Fruit fly (Drosophila melanogaster) whole organism, embryonic: ENCODE results near the gene bor.
A peak's percentile ranks its signal among the peaks of the same experiment; 100 is the strongest.

Experiments
- Atf3 ChIP-seq: fragments of 200-800 bp; sonication (Bioruptor generic); optimal IDR thresholded peaks from 3 replicates; lab custom pipeline; 2016; ENCODE audit warnings: missing biosample characterization, missing genetic modification characterization
- BtbVII ChIP-seq: fragments of 200-800 bp; sonication (Bioruptor generic); optimal IDR thresholded peaks from 3 replicates; lab custom pipeline; 2017; ENCODE audit warnings: missing biosample characterization, mild to moderate bottlenecking, missing genetic modification characterization
- Bteb2 ChIP-seq: fragments of 200-800 bp; sonication (Bioruptor generic); optimal IDR thresholded peaks from 2 replicates; lab custom pipeline; 2016; ENCODE audit warnings: missing biosample characterization, missing genetic modification characterization
- CG10565 ChIP-seq: fragments of 200-800 bp; sonication (Bioruptor generic); optimal IDR thresholded peaks from 3 replicates; lab custom pipeline; 2016; ENCODE audit warnings: missing biosample characterization, mild to moderate bottlenecking, missing genetic modification characterization
- CG11085 ChIP-seq: fragments of 200-800 bp; sonication (Bioruptor generic); IDR thresholded peaks from 2 replicates; pipeline ENCODE4 v1.3.6; 2022; ENCODE audit warnings: missing biosample characterization, missing genetic modification characterization
- CG13123 ChIP-seq: fragments of 200-800 bp; sonication (Bioruptor generic); optimal IDR thresholded peaks from 2 replicates; lab custom pipeline; 2016; ENCODE audit warnings: missing biosample characterization, missing genetic modification characterization
- CG13624 ChIP-seq: fragments of 200-800 bp; sonication (Bioruptor generic); optimal IDR thresholded peaks from 2 replicates; lab custom pipeline; 2016; ENCODE audit warnings: missing biosample characterization, missing genetic modification characterization
- CG13894 ChIP-seq: fragments of 200-800 bp; sonication (Bioruptor generic); optimal IDR thresholded peaks from 3 replicates; lab custom pipeline; 2018; ENCODE audit warnings: missing biosample characterization, mild to moderate bottlenecking, missing genetic modification characterization, moderate library complexity
- CG17568 ChIP-seq: fragments of 200-800 bp; sonication (Bioruptor generic); optimal IDR thresholded peaks from 2 replicates; lab custom pipeline; 2018; ENCODE audit warnings: missing biosample characterization, mild to moderate bottlenecking, missing genetic modification characterization, moderate library complexity
- CG2202 ChIP-seq: fragments of 200-800 bp; sonication (Bioruptor generic); optimal IDR thresholded peaks from 2 replicates; lab custom pipeline; 2018; ENCODE audit warnings: missing biosample characterization, mild to moderate bottlenecking, missing genetic modification characterization
- CG2712 ChIP-seq: fragments of 200-800 bp; optimal IDR thresholded peaks from 3 replicates; lab custom pipeline; 2019; ENCODE audit warnings: missing biosample characterization, mild to moderate bottlenecking, missing genetic modification characterization, moderate library complexity
- CG2889 ChIP-seq: fragments of 200-800 bp; sonication (Bioruptor generic); IDR thresholded peaks from 3 replicates; pipeline ENCODE4 v1.3.6; 2022; ENCODE audit warnings: missing biosample characterization, missing genetic modification characterization
- CG32772 ChIP-seq: fragments of 200-800 bp; sonication (Bioruptor generic); IDR thresholded peaks from 2 replicates; pipeline ENCODE4 v1.3.6; 2022; ENCODE audit warnings: missing biosample characterization, missing genetic modification characterization
- CG34422 ChIP-seq: fragments of 200-800 bp; sonication (Bioruptor generic); IDR thresholded peaks from 3 replicates; pipeline ENCODE4 v1.3.6; 2022; ENCODE audit warnings: missing biosample characterization, missing genetic modification characterization
- CG7556 ChIP-seq: fragments of 200-800 bp; sonication (Bioruptor generic); optimal IDR thresholded peaks from 2 replicates; lab custom pipeline; 2017; ENCODE audit warnings: missing biosample characterization, mild to moderate bottlenecking, missing genetic modification characterization
- CG7987 ChIP-seq: fragments of 200-800 bp; sonication (Bioruptor generic); optimal IDR thresholded peaks from 2 replicates; lab custom pipeline; 2018; ENCODE audit warnings: missing biosample characterization, mild to moderate bottlenecking, missing genetic modification characterization, moderate library complexity
- CG9876 ChIP-seq: fragments of 200-800 bp; sonication (Bioruptor generic); optimal IDR thresholded peaks from 2 replicates; lab custom pipeline; 2016; ENCODE audit warnings: missing biosample characterization, missing genetic modification characterization
- D ChIP-seq, 2 experiments: fragments of 200-800 bp in 1 of 2; fragments of >200 bp in 1 of 2; sonication (Bioruptor generic) in 1 of 2; optimal IDR thresholded peaks; 2 replicates in 1 of 2; 3 replicates in 1 of 2; lab custom pipeline; 2017; ENCODE audit warnings: mild to moderate bottlenecking in 1 of 2, missing biosample characterization in 1 of 2, missing genetic modification characterization in 1 of 2, missing genetic modification reagents in 1 of 2
- Dfd ChIP-seq, 2 experiments: fragments of >200 bp; optimal IDR thresholded peaks; 2 replicates each; lab custom pipeline; 2017; ENCODE audit warnings: missing biosample characterization in 2 of 2, missing genetic modification characterization in 2 of 2
- Lpt ChIP-seq: fragments of >200 bp; optimal IDR thresholded peaks from 2 replicates; lab custom pipeline; 2018; ENCODE audit warnings: missing biosample characterization, missing genetic modification characterization
- MBD-R2 ChIP-seq: fragments of 200-800 bp; sonication (Bioruptor generic); IDR thresholded peaks from 2 replicates; pipeline ENCODE4 v1.3.6; 2022; ENCODE audit warnings: missing biosample characterization, missing genetic modification characterization
- Max ChIP-seq: fragments of 200-800 bp; sonication (Bioruptor generic); optimal IDR thresholded peaks from 2 replicates; lab custom pipeline; 2016; ENCODE audit warnings: missing biosample characterization, mild to moderate bottlenecking, missing genetic modification characterization
- NC2α ChIP-seq: fragments of 200-800 bp; sonication (Bioruptor generic); optimal IDR thresholded peaks from 2 replicates; lab custom pipeline; 2016; ENCODE audit warnings: missing biosample characterization, missing genetic modification characterization
- NFAT ChIP-seq: fragments of 200-800 bp; sonication (Bioruptor generic); IDR thresholded peaks from 2 replicates; pipeline ENCODE4 v1.3.6; 2022; ENCODE audit warnings: missing biosample characterization, missing genetic modification characterization
- NK7.1 ChIP-seq: fragments of 200-800 bp; sonication (Bioruptor generic); optimal IDR thresholded peaks from 3 replicates; lab custom pipeline; 2016; ENCODE audit warnings: missing biosample characterization, missing genetic modification characterization
- Oli ChIP-seq: fragments of 200-800 bp; sonication (Bioruptor generic); optimal IDR thresholded peaks from 2 replicates; lab custom pipeline; 2018; ENCODE audit warnings: missing biosample characterization, mild to moderate bottlenecking, missing genetic modification characterization, moderate library complexity
- Rfx ChIP-seq: fragments of 200-800 bp; sonication (Bioruptor generic); IDR thresholded peaks from 2 replicates; pipeline ENCODE4 v1.3.6; 2022; ENCODE audit warnings: missing biosample characterization, missing genetic modification characterization
- Vsx1 ChIP-seq: fragments of 200-800 bp; sonication (Bioruptor generic); optimal IDR thresholded peaks from 2 replicates; lab custom pipeline; 2017; ENCODE audit warnings: missing biosample characterization, mild to moderate bottlenecking, missing genetic modification characterization, missing genetic modification reagents
- ato ChIP-seq: fragments of 200-800 bp; sonication (Bioruptor generic); IDR thresholded peaks from 2 replicates; pipeline ENCODE4 v1.3.6; 2022; ENCODE audit warnings: missing biosample characterization, missing genetic modification characterization; ENCODE audit not compliant: partially characterized antibody
- bcd ChIP-seq: fragments of 200-800 bp; sonication (Bioruptor generic); optimal IDR thresholded peaks from 2 replicates; lab custom pipeline; 2017; ENCODE audit warnings: missing biosample characterization, mild to moderate bottlenecking, missing genetic modification characterization
- chif ChIP-seq, 2 experiments: fragments of 200-800 bp; sonication (Bioruptor generic); optimal IDR thresholded peaks; 3 replicates each; lab custom pipeline; 2016; ENCODE audit warnings: missing biosample characterization in 2 of 2, missing genetic modification characterization in 2 of 2
- crp ChIP-seq, 2 experiments: fragments of 200-800 bp; sonication (Bioruptor generic); optimal IDR thresholded peaks; 2 replicates in 1 of 2; 3 replicates in 1 of 2; lab custom pipeline; 2017; ENCODE audit warnings: missing biosample characterization in 2 of 2, missing genetic modification characterization in 2 of 2, mild to moderate bottlenecking in 1 of 2, moderate library complexity in 1 of 2
- dan ChIP-seq: fragments of 200-800 bp; sonication (Bioruptor generic); IDR thresholded peaks from 2 replicates; pipeline ENCODE4 v1.3.6; 2022; ENCODE audit warnings: missing biosample characterization, missing genetic modification characterization
- ems ChIP-seq: fragments of 200-800 bp; sonication (Bioruptor generic); optimal IDR thresholded peaks from 3 replicates; lab custom pipeline; 2016; ENCODE audit warnings: missing biosample characterization, missing genetic modification characterization
- esg ChIP-seq: fragments of 200-800 bp; sonication (Bioruptor generic); conservative IDR thresholded peaks from 2 replicates; pipeline ENCODE4 v1.3.6; 2022; ENCODE audit warnings: missing biosample characterization, missing genetic modification characterization
- ewg ChIP-seq: fragments of 200-800 bp; sonication (Bioruptor generic); optimal IDR thresholded peaks from 3 replicates; lab custom pipeline; 2017; ENCODE audit warnings: mild to moderate bottlenecking, missing biosample characterization, missing genetic modification reagents, missing genetic modification characterization
- fu2 ChIP-seq: fragments of 200-800 bp; sonication (Bioruptor generic); optimal IDR thresholded peaks from 2 replicates; lab custom pipeline; 2016; ENCODE audit warnings: missing biosample characterization, missing genetic modification characterization
- gro ChIP-seq: fragments of 200-800 bp; sonication (Bioruptor generic); optimal IDR thresholded peaks from 2 replicates; lab custom pipeline; 2016; ENCODE audit warnings: missing biosample characterization, missing genetic modification characterization
- lola ChIP-seq, 3 experiments: fragments of >200 bp in 2 of 3; fragments of 200-800 bp in 1 of 3; sonication (Bioruptor generic) in 1 of 3; optimal IDR thresholded peaks; 2 replicates each; lab custom pipeline; 2017 to 2019; ENCODE audit warnings: missing biosample characterization in 3 of 3, missing genetic modification characterization in 3 of 3, mild to moderate bottlenecking in 1 of 3, moderate library complexity in 1 of 3
- pum ChIP-seq: fragments of 200-800 bp; sonication (Bioruptor generic); optimal IDR thresholded peaks from 2 replicates; lab custom pipeline; 2016; ENCODE audit warnings: missing biosample characterization, missing genetic modification characterization
- scrt ChIP-seq: fragments of 200-800 bp; sonication (Bioruptor generic); optimal IDR thresholded peaks from 2 replicates; lab custom pipeline; 2018; ENCODE audit warnings: missing biosample characterization, mild to moderate bottlenecking, missing genetic modification characterization, moderate library complexity
- sens ChIP-seq: fragments of 200-800 bp; sonication (Bioruptor generic); peaks from one replicate; lab custom pipeline; 2016; ENCODE audit warnings: missing biosample characterization, missing genetic modification characterization
- shn ChIP-seq: fragments of 200-800 bp; sonication (Bioruptor generic); optimal IDR thresholded peaks from 3 replicates; lab custom pipeline; 2016; ENCODE audit warnings: missing biosample characterization, missing genetic modification characterization
- sqz ChIP-seq: fragments of 200-800 bp; sonication (Bioruptor generic); optimal IDR thresholded peaks from 3 replicates; lab custom pipeline; 2018; ENCODE audit warnings: missing biosample characterization, mild to moderate bottlenecking, missing genetic modification characterization
- tll ChIP-seq, 2 experiments: fragments of 200-800 bp in 1 of 2; fragments of >200 bp in 1 of 2; sonication (Bioruptor generic) in 1 of 2; optimal IDR thresholded peaks; 2 replicates each; lab custom pipeline; 2017 to 2019; ENCODE audit warnings: missing biosample characterization in 2 of 2, missing genetic modification characterization in 2 of 2, mild to moderate bottlenecking in 1 of 2, moderate library complexity in 1 of 2
- toy ChIP-seq: fragments of 200-800 bp; sonication (Bioruptor generic); IDR thresholded peaks from 2 replicates; pipeline ENCODE4 v1.3.6; 2022; ENCODE audit warnings: missing biosample characterization, missing genetic modification characterization
- vnd ChIP-seq: fragments of 200-800 bp; sonication (Bioruptor generic); IDR thresholded peaks from 3 replicates; pipeline ENCODE4 v1.3.6; 2022; ENCODE audit warnings: missing biosample characterization, missing genetic modification characterization; ENCODE audit not compliant: partially characterized antibody
- zen2 ChIP-seq: fragments of 200-800 bp; sonication (Bioruptor generic); IDR thresholded peaks from 3 replicates; pipeline ENCODE4 v1.3.6; 2022; ENCODE audit warnings: missing biosample characterization, missing genetic modification characterization; ENCODE audit not compliant: partially characterized antibody

Gene bor

DNA sequence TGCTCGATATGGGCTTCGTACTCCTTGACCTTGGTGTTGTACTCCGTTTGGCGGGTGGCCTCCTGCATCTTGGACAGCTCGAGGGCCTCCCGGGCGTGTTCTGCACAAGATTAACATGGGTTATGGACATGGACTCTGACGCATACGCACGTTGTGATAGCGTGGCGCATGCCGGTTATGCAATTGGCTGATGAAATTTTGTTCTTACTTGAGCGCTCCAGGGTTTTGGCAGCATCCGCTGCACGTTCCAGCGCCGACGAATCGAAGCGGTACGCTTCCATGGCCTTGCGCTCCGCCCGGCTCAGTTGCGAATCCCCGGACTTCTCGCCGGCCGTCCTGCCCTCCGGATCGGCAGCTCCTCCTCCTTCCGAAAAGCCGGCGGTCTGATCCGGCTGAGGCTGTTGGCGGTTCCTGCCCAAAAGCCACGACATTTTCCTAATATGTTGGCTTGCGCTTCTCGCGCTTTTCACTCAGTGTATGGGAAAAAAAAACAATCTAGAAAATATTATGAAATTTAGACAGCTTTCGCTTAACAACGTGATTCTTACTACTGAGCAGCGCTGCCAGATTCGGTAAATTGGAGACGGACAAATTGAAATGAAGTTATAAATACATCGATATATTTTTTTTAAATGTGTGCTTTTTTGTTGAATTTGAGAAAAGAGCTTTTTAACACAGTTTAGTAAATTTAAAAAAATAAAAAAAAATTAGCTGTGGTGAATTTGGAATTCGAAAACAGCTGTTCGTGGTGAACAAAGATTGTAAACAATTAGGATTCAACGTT lies at the start of gene bor, which contains the start of gene asun (continued):
- TF ChIP-seq CG2889 (GFP tag; lab: Robert Waterston, UW) = no peak
- no peak for TF ChIP-seq Lpt (GFP tag; lab: Kevin White, UChicago)
- no peak for TF ChIP-seq esg (GFP tag; lab: Robert Waterston, UW)
- TF ChIP-seq CG10565 (GFP tag; lab: Kevin White, UChicago) = no peak
- no peak for TF ChIP-seq NFAT (GFP tag; lab: Robert Waterston, UW)
- no peak for TF ChIP-seq dan (GFP tag; lab: Robert Waterston, UW)
- no peak for TF ChIP-seq CG13123 (GFP tag; lab: Kevin White, UChicago)
- TF ChIP-seq NK7.1 (GFP tag; lab: Kevin White, UChicago) = peak; percentile 6
- no peak for TF ChIP-seq CG13624 (GFP tag; lab: Kevin White, UChicago)
- TF ChIP-seq CG32772 (GFP tag; lab: Robert Waterston, UW) = peak; percentile 94
- no peak for TF ChIP-seq scrt (GFP tag; lab: Kevin White, UChicago)
- TF ChIP-seq CG7987 (GFP tag; lab: Kevin White, UChicago) = no peak
- peak; percentile 40 for TF ChIP-seq CG7556 (GFP tag; lab: Kevin White, UChicago)
- TF ChIP-seq shn (GFP tag; lab: Kevin White, UChicago) = no peak
- no peak for TF ChIP-seq Atf3 (GFP tag; lab: Kevin White, UChicago)
- TF ChIP-seq Bteb2 (GFP tag; lab: Kevin White, UChicago) = peak; percentile 34
- no peak for TF ChIP-seq Dfd (GFP tag; optimal IDR thresholded peaks at IDR 0.05; lab: Kevin White, UChicago)
- no peak for TF ChIP-seq CG9876
- peak; percentile 10; the same call in 1 of the 2 replicates for TF ChIP-seq ato (GFP tag; lab: Robert Waterston, UW)
- 0 out of 3 replicates have a peak, but pooled peaks have one; percentile 41 for TF ChIP-seq vnd
- no peak for TF ChIP-seq toy (GFP tag; lab: Robert Waterston, UW)
- TF ChIP-seq fu2 (GFP tag; lab: Kevin White, UChicago) = no peak
- TF ChIP-seq crp (GFP tag; optimal IDR thresholded peaks at IDR 0.05; lab: Kevin White, UChicago) = peak; percentile 2 to 85
- TF ChIP-seq zen2 (GFP tag; lab: Robert Waterston, UW) = no peak
- TF ChIP-seq CG2712 = peak; percentile 56
- no peak for TF ChIP-seq tll (GFP tag; optimal IDR thresholded peaks at IDR 0.05; lab: Kevin White, UChicago)
- no peak for TF ChIP-seq BtbVII (GFP tag; lab: Kevin White, UChicago)
- no peak for TF ChIP-seq CG2202 (tag; lab: Kevin White, UChicago)
- TF ChIP-seq lola (GFP tag; optimal IDR thresholded peaks at IDR 0.05; lab: Kevin White, UChicago) = peak in 1 of 3 experiments; percentile 4
- TF ChIP-seq ems = no peak
- TF ChIP-seq Rfx = peak; percentile 46
- no peak for TF ChIP-seq D (optimal IDR thresholded peaks at IDR 0.05; lab: Kevin White, UChicago)
- no peak for TF ChIP-seq D (GFP tag; optimal IDR thresholded peaks at IDR 0.05; lab: Kevin White, UChicago)
- TF ChIP-seq Vsx1 (GFP tag; lab: Kevin White, UChicago) = no peak
- TF ChIP-seq gro (GFP tag; lab: Kevin White, UChicago) = peak; percentile 57
- TF ChIP-seq ewg (GFP tag; lab: Kevin White, UChicago) = no peak
- peak; percentile 66 for TF ChIP-seq Max (GFP tag; lab: Kevin White, UChicago)
- TF ChIP-seq CG13894 (tag; lab: Kevin White, UChicago) = no peak
- no peak for TF ChIP-seq pum
- peak; percentile 72; the same call in 1 of the 3 replicates for TF ChIP-seq CG34422
- peak; percentile 92 for TF ChIP-seq sqz
- TF ChIP-seq MBD-R2 (GFP tag; lab: Robert Waterston, UW) = 0 out of 2 replicates have a peak, but pooled peaks have one; percentile 55
- TF ChIP-seq bcd = no peak
- TF ChIP-seq NC2α (GFP tag; lab: Kevin White, UChicago) = no peak
- no peak for TF ChIP-seq CG17568
- peak; percentile 66 for TF ChIP-seq sens
- TF ChIP-seq chif (GFP tag; optimal IDR thresholded peaks at IDR 0.05; lab: Kevin White, UChicago) = peak in 1 of 2 experiments; percentile 17
- TF ChIP-seq Oli (tag; lab: Kevin White, UChicago) = no peak
- TF ChIP-seq CG11085 (GFP tag; lab: Robert Waterston, UW) = no peak
